Fruit fly (Drosophila melanogaster): ENCODE measurements around the gene Manf.

DNA sequence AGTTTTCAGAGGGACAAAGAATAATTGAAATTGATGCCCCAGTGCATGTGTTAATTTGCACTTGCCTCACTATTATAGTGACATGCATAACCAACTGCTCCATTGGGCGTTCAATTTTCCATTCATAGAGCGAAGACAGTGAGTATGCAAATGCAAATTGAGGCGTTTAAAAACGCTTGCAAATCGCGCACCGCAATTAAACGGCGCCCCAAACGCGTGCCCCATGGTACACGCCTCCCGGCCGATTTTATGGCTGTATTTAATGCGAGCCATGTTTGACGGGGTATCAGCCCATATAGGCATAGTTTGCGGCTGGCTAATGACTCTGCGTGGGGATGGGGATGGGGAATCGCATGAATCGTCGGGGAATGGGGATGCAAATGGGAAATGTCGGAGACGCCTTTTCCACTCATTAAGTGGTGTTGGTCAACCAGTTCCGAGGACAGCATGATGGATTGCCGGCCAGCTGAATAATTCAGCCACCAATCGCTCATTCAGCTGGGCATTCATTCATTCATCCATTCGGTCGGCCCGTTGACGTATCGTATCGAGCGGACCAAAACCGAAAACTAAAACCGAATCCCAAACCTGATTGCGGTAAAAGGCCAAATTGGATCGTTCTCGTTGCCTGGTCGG is 13.6 kb upstream of the Manf start:
- TF ChIP-seq CG10274 (GFP tag; optimal IDR thresholded peaks at IDR 0.05) (no peak), dan (GFP tag; IDR thresholded peaks at IDR 0.05) (no peak), CG13296 (GFP tag; optimal IDR thresholded peaks at IDR 0.05) (no peak), zen (tag; optimal IDR thresholded peaks at IDR 0.05) (no peak), CG10565 (GFP tag; optimal IDR thresholded peaks at IDR 0.05) (no peak), CG1792 (GFP tag; optimal IDR thresholded peaks at IDR 0.05) (no peak), vnd (GFP tag; IDR thresholded peaks at IDR 0.05; ENCODE audit: partially characterized antibody) (no peak), Camta (GFP tag; optimal IDR thresholded peaks at IDR 0.05) (no peak)
